Fruit fly (Drosophila melanogaster) S2 (cell line): Measurements from ENCODE around the gene CG10996.

Source experiments
- CG8478 ChIP-seq: fragments of >200 bp; optimal IDR thresholded peaks from 2 replicates; lab custom pipeline; 2018
- CTCF ChIP-seq, 2 experiments: fragments of >200 bp; optimal IDR thresholded peaks; 2 replicates each; lab custom pipeline; 2018

DNA sequence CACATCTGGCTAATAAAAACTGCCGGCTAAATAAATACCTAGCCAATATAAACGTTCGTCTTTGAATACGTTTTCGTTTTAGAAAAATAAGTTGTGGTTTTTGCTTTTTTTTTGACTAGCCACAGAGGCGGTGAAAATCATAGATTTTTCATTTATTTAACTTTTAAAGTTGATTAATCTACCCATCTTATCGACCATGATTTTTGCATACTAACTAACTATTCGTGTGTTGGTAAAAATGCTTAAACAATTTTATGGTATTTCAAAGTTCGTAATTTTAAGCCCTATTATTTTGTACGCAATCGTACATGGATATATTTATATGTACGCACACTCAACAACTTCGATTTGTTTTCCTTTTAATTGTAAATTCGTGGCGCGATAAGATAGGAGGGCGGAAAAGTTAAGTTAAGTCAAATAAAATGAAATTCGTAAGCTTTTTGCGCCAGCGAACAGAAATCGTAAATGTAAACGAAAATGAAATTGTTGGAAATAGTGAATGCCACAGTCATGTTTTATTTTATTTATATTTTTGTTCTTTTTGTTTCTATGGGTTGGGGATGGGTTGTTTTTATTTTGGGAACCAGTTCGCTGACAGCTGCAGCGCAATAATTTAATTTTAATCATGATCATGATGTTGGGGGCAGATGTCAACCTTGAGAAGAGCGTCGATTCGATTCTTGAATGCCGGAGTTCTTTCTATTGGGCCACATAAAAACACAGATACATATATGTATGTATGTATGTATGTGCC is 20.2 kb upstream of the CG10996 start:
- TF ChIP-seq CG8478 (lab: Kevin White, UChicago) (no peak), CTCF (optimal IDR thresholded peaks at IDR 0.05; lab: Kevin White, UChicago) (no peak)
